Fruit fly (Drosophila melanogaster) S2 (cell line): ENCODE measurements around the gene CG32040.

Experiments
- CG8478 ChIP-seq: fragments of >200 bp; optimal IDR thresholded peaks from 2 replicates; lab custom pipeline; 2018
- CTCF ChIP-seq, 2 experiments: fragments of >200 bp; optimal IDR thresholded peaks; 2 replicates each; lab custom pipeline; 2018

DNA sequence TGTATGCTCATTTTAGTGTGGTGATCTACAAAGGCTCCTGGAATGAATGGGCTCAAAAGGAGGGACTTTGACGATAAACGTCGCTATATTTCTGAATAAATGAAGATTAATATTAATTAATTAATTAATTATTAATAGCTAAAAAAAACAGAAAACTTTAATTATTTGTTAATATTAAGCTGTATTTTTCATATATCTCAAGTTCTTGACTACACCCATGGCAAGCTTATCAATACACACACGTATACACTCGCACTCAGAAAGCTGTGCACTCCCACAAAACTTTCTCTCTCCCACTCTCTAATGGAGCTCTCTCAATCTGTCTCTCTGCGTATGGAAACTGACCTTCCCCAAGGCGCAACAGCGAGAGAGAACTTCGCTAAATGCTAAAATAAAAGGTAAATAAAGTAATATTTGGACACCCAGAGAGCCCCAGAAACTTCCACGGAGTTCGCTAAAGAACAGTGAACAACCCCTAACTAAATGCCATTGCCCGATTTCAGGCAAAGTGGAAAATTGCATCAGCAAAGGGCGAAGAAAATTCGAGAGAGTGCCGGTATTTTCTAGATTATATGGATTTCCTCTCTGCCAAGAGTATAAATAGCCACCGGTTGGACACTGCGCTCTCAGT, 19.7 kb downstream of the CG32040 start:
- no peak for TF ChIP-seq CTCF (optimal IDR thresholded peaks at IDR 0.05; lab: Kevin White, UChicago)
- no peak for TF ChIP-seq CG8478 (lab: Kevin White, UChicago)
